Worm (Caenorhabditis elegans) whole organism, young adult: ENCODE data around the gene tag-321.
A peak's percentile ranks its signal among the peaks of the same experiment; 100 is the strongest.

Experiments used
- K12H6.12 ChIP-seq: fragments of 200-800 bp; sonication (Bioruptor generic); optimal IDR thresholded peaks from 2 replicates; lab custom pipeline; 2018; ENCODE audit warnings: mild to moderate bottlenecking, missing genetic modification characterization, missing compliant biosample characterization
- ceh-58 ChIP-seq: fragments of 200-800 bp; sonication (Bioruptor generic); IDR thresholded peaks from 2 replicates; pipeline ENCODE4 v1.3.6; 2022; ENCODE audit warnings: missing genetic modification characterization, missing compliant biosample characterization
- dpl-1 ChIP-seq: fragments of 150-350 bp; optimal IDR thresholded peaks from 2 replicates; lab custom pipeline; 2014; ENCODE audit warnings: missing biosample characterization, missing genetic modification reagents, missing genetic modification characterization
- egrh-3 ChIP-seq: fragments of 200-800 bp; sonication (Bioruptor generic); IDR thresholded peaks from 2 replicates; pipeline ENCODE4 v1.3.6; 2022; ENCODE audit warnings: missing genetic modification reagents, missing genetic modification characterization, missing compliant biosample characterization
- hlh-12 ChIP-seq: sonication (generic microtip); optimal IDR thresholded peaks from 2 replicates; lab custom pipeline; 2016; ENCODE audit warnings: missing genetic modification characterization, missing compliant biosample characterization
- hsf-1 ChIP-seq: fragments of 200-800 bp; sonication (Bioruptor generic); IDR thresholded peaks from 2 replicates; pipeline ENCODE4 v1.3.6; 2022; ENCODE audit warnings: missing genetic modification reagents, missing genetic modification characterization, missing compliant biosample characterization
- madf-6 ChIP-seq: fragments of 200-800 bp; sonication (Bioruptor generic); IDR thresholded peaks from 2 replicates; pipeline ENCODE4 v1.3.6; 2022; ENCODE audit warnings: missing genetic modification reagents, missing genetic modification characterization, missing compliant biosample characterization
- tlf-1 ChIP-seq: fragments of 200-800 bp; sonication (Bioruptor generic); optimal IDR thresholded peaks from 2 replicates; lab custom pipeline; 2018; ENCODE audit warnings: mild to moderate bottlenecking, missing genetic modification characterization, missing compliant biosample characterization
- unc-130 ChIP-seq: sonication (generic microtip); optimal IDR thresholded peaks from 2 replicates; lab custom pipeline; 2016; ENCODE audit warnings: missing genetic modification reagents, missing genetic modification characterization, missing compliant biosample characterization
- unc-62 ChIP-seq: fragments of 150-350 bp; optimal IDR thresholded peaks from 2 replicates; lab custom pipeline; 2014; ENCODE audit warnings: missing biosample characterization, missing genetic modification reagents, missing genetic modification characterization
- ztf-28 ChIP-seq: fragments of 200-800 bp; sonication (Bioruptor generic); IDR thresholded peaks from 2 replicates; pipeline ENCODE4 v1.3.6; 2022; ENCODE audit warnings: missing genetic modification reagents, missing genetic modification characterization, missing compliant biosample characterization

DNA sequence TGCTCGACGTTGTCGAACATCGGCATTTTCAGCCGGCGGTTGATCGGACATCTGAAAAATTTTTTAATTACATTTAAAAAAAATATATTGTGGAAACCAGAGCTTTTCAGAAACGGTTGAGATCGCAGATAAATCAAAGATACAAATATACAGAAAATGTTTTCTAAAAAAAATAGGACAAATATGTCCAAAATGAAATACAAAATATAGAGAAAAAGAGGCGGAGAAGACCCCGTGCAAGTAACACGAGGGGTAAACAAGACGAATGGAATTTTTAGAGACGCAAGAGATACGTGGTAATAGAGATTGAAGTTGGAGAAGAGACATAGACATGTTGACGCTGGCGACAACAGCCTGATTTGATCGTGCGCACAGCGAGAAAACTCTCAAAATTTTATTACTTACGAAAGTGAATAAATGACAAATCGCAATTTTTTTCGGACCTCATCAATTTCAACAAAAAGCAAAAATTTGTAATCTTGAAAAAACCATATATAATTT, 32.1 kb upstream of the tag-321 start, which contains the start of gene cdgs-1:
- TF ChIP-seq hlh-12 (tag; lab: Kevin White, UChicago) (no peak), tlf-1 (GFP tag; lab: Kevin White, UChicago) (no peak), ceh-58 (GFP tag; lab: Robert Waterston, UW) (no peak), ztf-28 (no peak), egrh-3 (GFP tag; lab: Robert Waterston, UW) (no peak), dpl-1 (GFP tag; lab: Kevin White, UChicago) (no peak), K12H6.12 (tag; lab: Kevin White, UChicago) (peak; percentile 4), hsf-1 (no peak), madf-6 (GFP tag; lab: Robert Waterston, UW) (no peak), unc-62 (GFP tag; lab: Kevin White, UChicago) (no peak), unc-130 (GFP tag; lab: Kevin White, UChicago) (no peak)
